ENCODE assay signal across 5 worm cellular contexts in genomic region chrV:4693282-4693588, ce11.
TF ChIP-seq lines count a peak whose summit lies in the region.

No protein-coding gene starts in this region.

TF ChIP-seq in whole organism, L1 larva, 84 proteins besides CTCF, POLR2A, EP300 and RAD21:
- TF ChIP-seq zip-4 (GFP tag; optimal IDR thresholded peaks at IDR 0.05; lab: Kevin White, UChicago), result no peak
- TF ChIP-seq nhr-19 (GFP tag; conservative IDR thresholded peaks at IDR 0.05; lab: Robert Waterston, UW), result peak; percentile 39; the same call in 1 of the 2 replicates
- peak; percentile 69 for TF ChIP-seq rnt-1 (tag; optimal IDR thresholded peaks at IDR 0.05; lab: Kevin White, UChicago)
- TF ChIP-seq nhr-20 (tag; optimal IDR thresholded peaks at IDR 0.05; lab: Kevin White, UChicago), result peak; percentile 61
- TF ChIP-seq fkh-4 (tag; optimal IDR thresholded peaks at IDR 0.05; lab: Kevin White, UChicago; ENCODE audit: borderline replicate concordance), result no peak
- peak; percentile 28 for TF ChIP-seq snu-23 (GFP tag; optimal IDR thresholded peaks at IDR 0.05; lab: Kevin White, UChicago)
- TF ChIP-seq lsy-2 (tag; optimal IDR thresholded peaks at IDR 0.05; lab: Kevin White, UChicago), result peak; percentile 28 to 56
- peak; percentile 69 for TF ChIP-seq lin-14 (GFP tag; optimal IDR thresholded peaks at IDR 0.05; lab: Kevin White, UChicago)
- peak; percentile 64 for TF ChIP-seq nhr-71 (tag; optimal IDR thresholded peaks at IDR 0.05; lab: Kevin White, UChicago)
- TF ChIP-seq ets-5 (GFP tag; IDR thresholded peaks at IDR 0.05; lab: Robert Waterston, UW), result no peak
- peak; percentile 46 for TF ChIP-seq tbx-2 (tag; optimal IDR thresholded peaks at IDR 0.05; lab: Kevin White, UChicago)
- TF ChIP-seq mdl-1 (tag; optimal IDR thresholded peaks at IDR 0.05; lab: Kevin White, UChicago), result peak in 1 of 2 experiments; percentile 27
- peak; percentile 32 for TF ChIP-seq unc-130 (tag; optimal IDR thresholded peaks at IDR 0.05; lab: Kevin White, UChicago)

TF ChIP-seq in whole organism, L2 larva, 48 proteins besides CTCF, POLR2A, EP300 and RAD21:
- peak; percentile 62 for TF ChIP-seq sma-9 (GFP tag; optimal IDR thresholded peaks at IDR 0.05; lab: Kevin White, UChicago)
- TF ChIP-seq sma-9 (tag; optimal IDR thresholded peaks at IDR 0.05; lab: Kevin White, UChicago), result no peak
- TF ChIP-seq nhr-129 (tag; optimal IDR thresholded peaks at IDR 0.05; lab: Kevin White, UChicago), result peak; percentile 62
- TF ChIP-seq lsy-2 (tag; optimal IDR thresholded peaks at IDR 0.05; lab: Kevin White, UChicago), result peak in 1 of 2 experiments; percentile 39
- no peak for TF ChIP-seq nhr-12 (tag; optimal IDR thresholded peaks at IDR 0.05; lab: Kevin White, UChicago)

TF ChIP-seq in whole organism, L3 larva, 47 proteins besides CTCF, POLR2A, EP300 and RAD21:
- TF ChIP-seq fkh-10 (GFP tag; optimal IDR thresholded peaks at IDR 0.05; lab: Kevin White, UChicago) (no peak), egl-5 (tag; optimal IDR thresholded peaks at IDR 0.05; lab: Kevin White, UChicago) (peak; percentile 7), ceh-28 (tag; optimal IDR thresholded peaks at IDR 0.05; lab: Kevin White, UChicago) (no peak), lin-39 (tag; optimal IDR thresholded peaks at IDR 0.05; lab: Kevin White, UChicago) (peak; percentile 7), zag-1 (tag; optimal IDR thresholded peaks at IDR 0.05; lab: Kevin White, UChicago) (no peak), nfya-1 (tag; optimal IDR thresholded peaks at IDR 0.05; lab: Kevin White, UChicago; ENCODE audit: insufficient read depth) (peak; percentile 39), nhr-11 (tag; optimal IDR thresholded peaks at IDR 0.05; lab: Kevin White, UChicago) (peak; percentile 32)
TF ChIP-seq in whole organism, L3 larva: peak in this region for 4.

TF ChIP-seq in whole organism, L4 larva, 104 proteins besides CTCF, POLR2A, EP300 and RAD21:
- TF ChIP-seq daf-16 (GFP tag; optimal IDR thresholded peaks at IDR 0.05; lab: Kevin White, UChicago) (peak in 1 of 2 experiments; percentile 51), daf-16 (tag; optimal IDR thresholded peaks at IDR 0.05; lab: Kevin White, UChicago) (no peak), hlh-30 (tag; optimal IDR thresholded peaks at IDR 0.05; lab: Kevin White, UChicago; ENCODE audit: insufficient read depth) (peak; percentile 11), unc-62 (GFP tag; optimal IDR thresholded peaks at IDR 0.05 in 1 of 2; lab: Kevin White, UChicago) (peak in 1 of 2 experiments; percentile 79), unc-62 (tag; optimal IDR thresholded peaks at IDR 0.05; lab: Kevin White, UChicago) (no peak), lin-15B (tag; optimal IDR thresholded peaks at IDR 0.05; lab: Kevin White, UChicago) (no peak), dmd-9 (GFP tag; IDR thresholded peaks at IDR 0.05; lab: Robert Waterston, UW) (no peak)

TF ChIP-seq in whole organism, mixed stage, embryonic, 35 proteins besides CTCF, POLR2A, EP300 and RAD21:
- TF ChIP-seq hlh-1 (tag; optimal IDR thresholded peaks at IDR 0.05; lab: Kevin White, UChicago) (peak; percentile 43), ztf-11 (tag; optimal IDR thresholded peaks at IDR 0.05; lab: Kevin White, UChicago) (no peak)

Comparison
In these comparisons a context has a peak if more than half of its experiments do, and no peak if none do; other contexts are left out.
1. Of the 29 proteins assayed by ChIP-seq in both whole organism, L4 larva and whole organism, L1 larva: peak only in whole organism, L4 larva: none; only in whole organism, L1 larva: lsy-2 and unc-130; in both: none; in neither: 25; mixed calls (peak in some experiments, not most) for 2.